4 fruit fly cellular contexts compared by ENCODE assay signal in the genomic region with DNA sequence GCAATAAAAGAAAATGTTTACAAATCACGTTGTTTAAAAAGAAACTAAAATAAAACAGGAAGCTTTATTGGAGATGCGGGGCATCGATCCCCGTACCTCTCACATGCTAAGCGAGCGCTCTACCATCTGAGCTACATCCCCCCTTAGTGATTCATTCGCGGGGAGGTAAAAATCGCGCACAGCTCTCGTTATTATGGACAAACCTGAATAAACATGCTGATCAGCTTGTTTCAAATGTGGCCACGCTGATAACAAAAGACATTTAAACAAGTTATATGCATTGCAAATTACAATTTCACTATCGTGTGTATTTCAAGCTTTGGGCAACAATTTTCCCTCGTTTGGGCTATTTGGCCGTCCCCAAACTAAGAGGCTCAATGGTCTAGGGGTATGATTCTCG.
TF ChIP-seq lines count a peak whose summit lies in the region.

No protein-coding gene starts in this region.

- TF ChIP-seq CTCF in whole organism, embryonic (GFP tag; optimal IDR thresholded peaks at IDR 0.05; lab: Kevin White, UChicago) = no peak

TF ChIP-seq in whole organism, adult, 20 proteins besides CTCF, POLR2A, EP300 and RAD21:
- TF ChIP-seq CG5204 (GFP tag; optimal IDR thresholded peaks at IDR 0.05; lab: Kevin White, UChicago) (no peak), Hr96 (GFP tag; optimal IDR thresholded peaks at IDR 0.05; lab: Kevin White, UChicago) (no peak), Clk (GFP tag; optimal IDR thresholded peaks at IDR 0.05; lab: Kevin White, UChicago) (no peak), CG11617 (GFP tag; optimal IDR thresholded peaks at IDR 0.05; lab: Kevin White, UChicago) (no peak), Crg-1 (GFP tag; optimal IDR thresholded peaks at IDR 0.05; lab: Kevin White, UChicago) (no peak), cnc (optimal IDR thresholded peaks at IDR 0.05; lab: Kevin White, UChicago) (no peak), CG7045 (GFP tag; optimal IDR thresholded peaks at IDR 0.05; lab: Kevin White, UChicago) (no peak), cic (GFP tag; optimal IDR thresholded peaks at IDR 0.05; lab: Kevin White, UChicago) (no peak), bab1 (GFP tag; optimal IDR thresholded peaks at IDR 0.05; lab: Kevin White, UChicago) (peak; percentile 41), tj (GFP tag; optimal IDR thresholded peaks at IDR 0.05; lab: Kevin White, UChicago) (peak; percentile 50), ovo (GFP tag; optimal IDR thresholded peaks at IDR 0.05; lab: Kevin White, UChicago) (no peak), Mnt (GFP tag; optimal IDR thresholded peaks at IDR 0.05; lab: Kevin White, UChicago) (no peak), pad (GFP tag; optimal IDR thresholded peaks at IDR 0.05; lab: Kevin White, UChicago) (no peak), CG1620 (GFP tag; optimal IDR thresholded peaks at IDR 0.05; lab: Kevin White, UChicago) (no peak), toe (GFP tag; optimal IDR thresholded peaks at IDR 0.05; lab: Kevin White, UChicago) (no peak), CG33017 (tag; optimal IDR thresholded peaks at IDR 0.05; lab: Kevin White, UChicago) (no peak), CG14711 (tag; optimal IDR thresholded peaks at IDR 0.05; lab: Kevin White, UChicago) (no peak), CG12768 (GFP tag; optimal IDR thresholded peaks at IDR 0.05; lab: Kevin White, UChicago) (no peak), kay (GFP tag; lab: Kevin White, UChicago; ENCODE audit: borderline replicate concordance) (peak; percentile 82), CG7101 (tag; optimal IDR thresholded peaks at IDR 0.05; lab: Kevin White, UChicago) (no peak)

TF ChIP-seq in whole organism, embryonic, 481 proteins besides CTCF, POLR2A, EP300 and RAD21 (continues in another document):
- TF ChIP-seq stwl (tag; optimal IDR thresholded peaks at IDR 0.05; lab: Kevin White, UChicago) = no peak
- TF ChIP-seq Spps (tag; optimal IDR thresholded peaks at IDR 0.05; lab: Kevin White, UChicago) = no peak
- no peak for TF ChIP-seq dm (GFP tag; optimal IDR thresholded peaks at IDR 0.05; lab: Kevin White, UChicago)
- peak; percentile 58; the same call in 2 of the 3 replicates for TF ChIP-seq vnd (GFP tag; IDR thresholded peaks at IDR 0.05; lab: Robert Waterston, UW; ENCODE audit: partially characterized antibody)
- no peak for TF ChIP-seq lilli (GFP tag; optimal IDR thresholded peaks at IDR 0.05; lab: Kevin White, UChicago)
- TF ChIP-seq Max (GFP tag; optimal IDR thresholded peaks at IDR 0.05; lab: Kevin White, UChicago) = no peak
- TF ChIP-seq wor (GFP tag; IDR thresholded peaks at IDR 0.05; lab: Robert Waterston, UW) = no peak
- peak; percentile 53 for TF ChIP-seq Scr (GFP tag; IDR thresholded peaks at IDR 0.05; lab: Robert Waterston, UW; ENCODE audit: partially characterized antibody)
- TF ChIP-seq Fer2 (tag; optimal IDR thresholded peaks at IDR 0.05; lab: Kevin White, UChicago) = no peak
- no peak for TF ChIP-seq NK7.1 (GFP tag; optimal IDR thresholded peaks at IDR 0.05; lab: Kevin White, UChicago)
- TF ChIP-seq Eip74EF (GFP tag; optimal IDR thresholded peaks at IDR 0.05; lab: Kevin White, UChicago) = peak in 1 of 2 experiments; percentile 13
- TF ChIP-seq CG5245 (GFP tag; optimal IDR thresholded peaks at IDR 0.05; lab: Kevin White, UChicago) = no peak
- no peak for TF ChIP-seq so (GFP tag; IDR thresholded peaks at IDR 0.05; lab: Robert Waterston, UW)
- TF ChIP-seq yki (optimal IDR thresholded peaks at IDR 0.05; lab: Kevin White, UChicago) = no peak
- no peak for TF ChIP-seq ara (GFP tag; IDR thresholded peaks at IDR 0.05; lab: Robert Waterston, UW)
- TF ChIP-seq row (GFP tag; IDR thresholded peaks at IDR 0.05; lab: Robert Waterston, UW) = no peak
- TF ChIP-seq mirr (GFP tag; optimal IDR thresholded peaks at IDR 0.05; lab: Kevin White, UChicago) = peak; percentile 44
- peak; percentile 59 for TF ChIP-seq HLH4C (GFP tag; IDR thresholded peaks at IDR 0.05; lab: Robert Waterston, UW; ENCODE audit: partially characterized antibody)
- no peak for TF ChIP-seq CG14667 (GFP tag; IDR thresholded peaks at IDR 0.05; lab: Robert Waterston, UW)
- TF ChIP-seq Rfx (GFP tag; IDR thresholded peaks at IDR 0.05; lab: Robert Waterston, UW) = no peak
- no peak for TF ChIP-seq bigmax (GFP tag; optimal IDR thresholded peaks at IDR 0.05; lab: Kevin White, UChicago)
- peak; percentile 48; the same call in 1 of the 3 replicates for TF ChIP-seq hb (GFP tag; IDR thresholded peaks at IDR 0.05; lab: Robert Waterston, UW; ENCODE audit: partially characterized antibody)
- TF ChIP-seq CG18764 (GFP tag; optimal IDR thresholded peaks at IDR 0.05; lab: Kevin White, UChicago) = no peak

TF ChIP-seq in whole organism, pupa, 21 proteins besides CTCF, POLR2A, EP300 and RAD21:
- peak; percentile 22; the same call in 1 of the 3 replicates for TF ChIP-seq CG4496 (GFP tag; IDR thresholded peaks at IDR 0.05; lab: Robert Waterston, UW)
- TF ChIP-seq CG8301 (tag; optimal IDR thresholded peaks at IDR 0.05; lab: Kevin White, UChicago) = no peak

TF ChIP-seq in whole organism, wandering third instar larva, 38 proteins besides CTCF, POLR2A, EP300 and RAD21:
- TF ChIP-seq Abd-B (GFP tag; optimal IDR thresholded peaks at IDR 0.05; lab: Kevin White, UChicago) (no peak), Rel (GFP tag; optimal IDR thresholded peaks at IDR 0.05; lab: Kevin White, UChicago) (no peak), Rel (tag; optimal IDR thresholded peaks at IDR 0.05; lab: Kevin White, UChicago) (peak; percentile 16)
TF ChIP-seq in whole organism, wandering third instar larva: peak in this region for 1.
